Worm (Caenorhabditis elegans) whole organism, early embryonic: ENCODE results near the gene C29F4.3.
"Not testable (repeated sequence)": the region's sequence is repeated elsewhere in the genome, so short reads cannot be mapped to it uniquely, and the experiment has no call there.

Experiments
- B0310.2 ChIP-seq: sonication (generic microtip); optimal IDR thresholded peaks from 2 replicates; lab custom pipeline; 2016; ENCODE audit warnings: mild to moderate bottlenecking, missing genetic modification characterization, missing compliant biosample characterization
- aly-1 ChIP-seq: sonication (generic microtip); optimal IDR thresholded peaks from 2 replicates; lab custom pipeline; 2016; ENCODE audit warnings: missing genetic modification characterization, missing compliant biosample characterization
- ama-1 ChIP-seq: fragments of 150-350 bp; optimal IDR thresholded peaks from 2 replicates; lab custom pipeline; 2014
- ceh-13 ChIP-seq: fragments of 200-800 bp; sonication (Bioruptor generic); optimal IDR thresholded peaks from 2 replicates; lab custom pipeline; 2018; ENCODE audit warnings: mild to moderate bottlenecking, missing genetic modification characterization, missing compliant biosample characterization
- ceh-36 ChIP-seq: sonication (generic microtip); optimal IDR thresholded peaks from 2 replicates; lab custom pipeline; 2016; ENCODE audit warnings: missing genetic modification characterization, inconsistent platforms, missing compliant biosample characterization
- flt-1 ChIP-seq: fragments of 200-800 bp; sonication (Bioruptor generic); IDR thresholded peaks from 2 replicates; pipeline ENCODE4 v1.3.6; 2022; ENCODE audit warnings: missing genetic modification characterization, missing compliant biosample characterization
- hmbx-1 ChIP-seq: sonication (generic microtip); optimal IDR thresholded peaks from 2 replicates; lab custom pipeline; 2016; ENCODE audit warnings: mild to moderate bottlenecking, missing genetic modification characterization, missing compliant biosample characterization
- pes-1 ChIP-seq: fragments of 200-800 bp; sonication (Bioruptor generic); IDR thresholded peaks from 2 replicates; pipeline ENCODE4 v1.3.6; 2022; ENCODE audit warnings: missing genetic modification reagents, missing genetic modification characterization, missing compliant biosample characterization
- sea-1 ChIP-seq: fragments of 200-800 bp; sonication (Bioruptor generic); conservative IDR thresholded peaks from 2 replicates; pipeline ENCODE4 v1.3.6; 2022; ENCODE audit warnings: missing genetic modification characterization, missing compliant biosample characterization

DNA sequence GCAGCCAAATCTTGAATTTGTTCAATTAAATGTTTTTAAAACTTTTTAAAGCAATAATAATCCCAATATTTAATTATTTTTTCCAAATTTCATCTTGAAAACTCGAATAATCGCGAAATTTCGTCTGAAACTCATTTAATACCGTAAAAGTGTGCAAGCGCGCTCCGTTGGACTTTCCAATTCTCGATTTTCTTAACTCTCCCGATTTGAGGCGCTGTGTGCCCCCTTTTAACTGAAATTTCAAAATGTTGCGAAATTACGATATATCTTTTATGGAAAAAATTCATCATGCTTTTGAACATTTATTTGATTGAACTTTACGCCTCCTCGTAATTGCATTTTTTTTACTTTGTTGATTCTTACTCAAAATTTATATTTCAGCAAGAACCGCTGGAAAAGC is 21.4 kb downstream of the C29F4.3 start, which contains the start of gene R07H5.11:
- TF ChIP-seq ama-1; ceh-13 (GFP tag; lab: Kevin White, UChicago); flt-1 (GFP tag; lab: Robert Waterston, UW); sea-1 (GFP tag; lab: Robert Waterston, UW); B0310.2 (tag; lab: Kevin White, UChicago); aly-1 (tag; lab: Kevin White, UChicago); hmbx-1 (tag; lab: Kevin White, UChicago); ceh-36 (tag; lab: Kevin White, UChicago); pes-1 (GFP tag; lab: Robert Waterston, UW): not testable (repeated sequence)
